Fruit fly (Drosophila melanogaster) whole organism, embryonic: ENCODE measurements around the gene Ugt37A3.
A peak's percentile ranks its signal among the peaks of the same experiment; 100 is the strongest.

Source experiments
- CG12155 ChIP-seq: fragments of 200-800 bp; sonication (Bioruptor generic); optimal IDR thresholded peaks from 3 replicates; lab custom pipeline; 2016; ENCODE audit warnings: missing biosample characterization, missing genetic modification characterization
- CG12744 ChIP-seq: fragments of 200-800 bp; sonication (Bioruptor generic); optimal IDR thresholded peaks from 2 replicates; lab custom pipeline; 2016; ENCODE audit warnings: missing biosample characterization, missing genetic modification characterization
- CG14667 ChIP-seq: fragments of 200-800 bp; sonication (Bioruptor generic); IDR thresholded peaks from 2 replicates; pipeline ENCODE4 v1.3.6; 2022; ENCODE audit warnings: missing biosample characterization, missing genetic modification characterization
- CG15011 ChIP-seq: fragments of 200-800 bp; sonication (Bioruptor generic); optimal IDR thresholded peaks from 3 replicates; lab custom pipeline; 2018; ENCODE audit warnings: missing biosample characterization, mild to moderate bottlenecking, missing genetic modification characterization
- CG16813 ChIP-seq: fragments of 200-800 bp; sonication (Bioruptor generic); IDR thresholded peaks from 3 replicates; pipeline ENCODE4 v1.3.6; 2022; ENCODE audit warnings: missing biosample characterization, missing genetic modification characterization; ENCODE audit not compliant: partially characterized antibody
- CG2678 ChIP-seq: fragments of 200-800 bp; sonication (Bioruptor generic); optimal IDR thresholded peaks from 3 replicates; lab custom pipeline; 2019; ENCODE audit warnings: missing biosample characterization, mild to moderate bottlenecking, missing genetic modification characterization, moderate library complexity
- CG30020 ChIP-seq: fragments of 200-800 bp; optimal IDR thresholded peaks from 2 replicates; lab custom pipeline; 2019; ENCODE audit warnings: missing biosample characterization, mild to moderate bottlenecking, missing genetic modification characterization, moderate library complexity
- CG3726 ChIP-seq: fragments of 200-800 bp; sonication (Bioruptor generic); IDR thresholded peaks from 3 replicates; pipeline ENCODE4, ENCODE4 v1.3.6; 2022; ENCODE audit warnings: missing biosample characterization, missing genetic modification characterization
- CG4617 ChIP-seq: fragments of 200-800 bp; sonication (Bioruptor generic); optimal IDR thresholded peaks from 3 replicates; lab custom pipeline; 2016; ENCODE audit warnings: missing biosample characterization, missing genetic modification characterization, borderline replicate concordance
- CG6654 ChIP-seq: fragments of 200-800 bp; sonication (Bioruptor generic); optimal IDR thresholded peaks from 2 replicates; lab custom pipeline; 2017; ENCODE audit warnings: missing biosample characterization, mild to moderate bottlenecking, missing genetic modification characterization
- CG6791 ChIP-seq: fragments of 200-800 bp; sonication (Bioruptor generic); IDR thresholded peaks from 3 replicates; pipeline ENCODE4 v1.3.6; 2022; ENCODE audit warnings: missing biosample characterization, missing genetic modification characterization; ENCODE audit not compliant: partially characterized antibody
- CG7372 ChIP-seq: fragments of 200-800 bp; sonication (Bioruptor generic); IDR thresholded peaks from 2 replicates; pipeline ENCODE4 v1.3.6; 2022; ENCODE audit warnings: missing biosample characterization, missing genetic modification characterization
- CG8765 ChIP-seq: fragments of 200-800 bp; sonication (Bioruptor generic); IDR thresholded peaks from 2 replicates; pipeline ENCODE4 v1.3.6; 2022; ENCODE audit warnings: missing biosample characterization, missing genetic modification characterization
- CG8924 ChIP-seq: fragments of 200-800 bp; optimal IDR thresholded peaks from 3 replicates; lab custom pipeline; 2019; ENCODE audit warnings: missing biosample characterization, mild to moderate bottlenecking, missing genetic modification characterization, moderate library complexity
- Drgx ChIP-seq: fragments of 200-800 bp; sonication (Bioruptor generic); IDR thresholded peaks from 2 replicates; pipeline ENCODE4 v1.3.6; 2022; ENCODE audit warnings: missing biosample characterization, missing genetic modification characterization
- E2f1 ChIP-seq: fragments of 200-800 bp; sonication (Bioruptor generic); IDR thresholded peaks from 2 replicates; pipeline ENCODE4 v1.3.6; 2022; ENCODE audit warnings: missing biosample characterization, missing genetic modification characterization
- Hmx ChIP-seq: fragments of 200-800 bp; sonication (Bioruptor generic); optimal IDR thresholded peaks from 2 replicates; lab custom pipeline; 2016; ENCODE audit warnings: missing biosample characterization, missing genetic modification characterization
- Kr ChIP-seq: fragments of 200-800 bp; sonication (Bioruptor generic); optimal IDR thresholded peaks from 2 replicates; lab custom pipeline; 2017; ENCODE audit warnings: missing biosample characterization, mild to moderate bottlenecking, missing genetic modification characterization
- NC2α ChIP-seq: fragments of 200-800 bp; sonication (Bioruptor generic); optimal IDR thresholded peaks from 2 replicates; lab custom pipeline; 2016; ENCODE audit warnings: missing biosample characterization, missing genetic modification characterization
- Sin3A ChIP-seq: fragments of >200 bp; optimal IDR thresholded peaks from 2 replicates; lab custom pipeline; 2018
- Sox102F ChIP-seq: fragments of 200-800 bp; sonication (Bioruptor generic); optimal IDR thresholded peaks from 2 replicates; lab custom pipeline; 2018; ENCODE audit warnings: missing biosample characterization, mild to moderate bottlenecking, missing genetic modification characterization, moderate library complexity
- Tbp ChIP-seq: fragments of >200 bp; optimal IDR thresholded peaks from 2 replicates; lab custom pipeline; 2018; ENCODE audit warnings: missing biosample characterization, missing genetic modification characterization
- Vsx1 ChIP-seq: fragments of 200-800 bp; sonication (Bioruptor generic); optimal IDR thresholded peaks from 2 replicates; lab custom pipeline; 2017; ENCODE audit warnings: missing biosample characterization, mild to moderate bottlenecking, missing genetic modification characterization, missing genetic modification reagents
- aop ChIP-seq: fragments of 200-800 bp; sonication (Bioruptor generic); IDR thresholded peaks from 2 replicates; pipeline ENCODE4 v1.3.6; 2022; ENCODE audit warnings: missing biosample characterization, missing genetic modification characterization
- ato ChIP-seq: fragments of 200-800 bp; sonication (Bioruptor generic); IDR thresholded peaks from 2 replicates; pipeline ENCODE4 v1.3.6; 2022; ENCODE audit warnings: missing biosample characterization, missing genetic modification characterization; ENCODE audit not compliant: partially characterized antibody
- bigmax ChIP-seq: fragments of 200-800 bp; sonication (Bioruptor generic); optimal IDR thresholded peaks from 2 replicates; lab custom pipeline; 2018; ENCODE audit warnings: missing biosample characterization, mild to moderate bottlenecking, missing genetic modification characterization
- cg ChIP-seq: fragments of 200-800 bp; sonication (Bioruptor generic); optimal IDR thresholded peaks from 3 replicates; lab custom pipeline; 2019; ENCODE audit warnings: missing biosample characterization, mild to moderate bottlenecking, missing genetic modification characterization, moderate library complexity
- corto ChIP-seq: fragments of 200-800 bp; sonication (Bioruptor generic); optimal IDR thresholded peaks from 2 replicates; lab custom pipeline; 2016; ENCODE audit warnings: missing biosample characterization, mild to moderate bottlenecking, missing genetic modification characterization, moderate library complexity
- crc ChIP-seq: fragments of 200-800 bp; sonication (Bioruptor generic); optimal IDR thresholded peaks from 2 replicates; lab custom pipeline; 2016; ENCODE audit warnings: missing biosample characterization, missing genetic modification characterization
- da ChIP-seq: fragments of 200-800 bp; sonication (Bioruptor generic); optimal IDR thresholded peaks from 2 replicates; lab custom pipeline; 2016; ENCODE audit warnings: missing biosample characterization, missing genetic modification characterization
- dpn ChIP-seq, 2 experiments: fragments of 200-800 bp; sonication (Bioruptor generic); optimal IDR thresholded peaks; 3 replicates each; lab custom pipeline; 2016; ENCODE audit warnings: missing biosample characterization in 2 of 2, missing genetic modification characterization in 2 of 2
- eve ChIP-seq, 2 experiments: fragments of >200 bp; optimal IDR thresholded peaks; 2 replicates each; lab custom pipeline; 2017; ENCODE audit warnings: missing biosample characterization in 2 of 2, missing genetic modification characterization in 2 of 2
- exex ChIP-seq: fragments of 200-800 bp; sonication (Bioruptor generic); optimal IDR thresholded peaks from 4 replicates; lab custom pipeline; 2018; ENCODE audit warnings: missing biosample characterization, mild to moderate bottlenecking, missing genetic modification characterization, moderate library complexity
- fd64A ChIP-seq: fragments of 200-800 bp; sonication (Bioruptor generic); optimal IDR thresholded peaks from 3 replicates; lab custom pipeline; 2018; ENCODE audit warnings: missing biosample characterization, mild to moderate bottlenecking, missing genetic modification characterization
- fu2 ChIP-seq: fragments of 200-800 bp; sonication (Bioruptor generic); optimal IDR thresholded peaks from 2 replicates; lab custom pipeline; 2016; ENCODE audit warnings: missing biosample characterization, missing genetic modification characterization
- gt ChIP-seq: fragments of 200-800 bp; sonication (Bioruptor generic); IDR thresholded peaks from 2 replicates; pipeline ENCODE4 v1.3.6; 2022; ENCODE audit warnings: missing biosample characterization, missing genetic modification characterization
- hth ChIP-seq: fragments of >200 bp; optimal IDR thresholded peaks from 2 replicates; lab custom pipeline; 2017; ENCODE audit warnings: inconsistent platforms
- jing ChIP-seq: fragments of 200-800 bp; sonication (Bioruptor generic); optimal IDR thresholded peaks from 2 replicates; lab custom pipeline; 2018; ENCODE audit warnings: missing biosample characterization, mild to moderate bottlenecking, missing genetic modification characterization
- ken ChIP-seq: fragments of 200-800 bp; sonication (Bioruptor generic); IDR thresholded peaks from 3 replicates; pipeline ENCODE4 v1.3.6; 2022; ENCODE audit warnings: missing biosample characterization, missing genetic modification characterization
- lab ChIP-seq: fragments of 200-800 bp; sonication (Bioruptor generic); optimal IDR thresholded peaks from 3 replicates; lab custom pipeline; 2017; ENCODE audit warnings: missing biosample characterization, missing genetic modification characterization, mild to moderate bottlenecking, moderate library complexity, missing genetic modification reagents
- lbe ChIP-seq: fragments of 200-800 bp; sonication (Bioruptor generic); optimal IDR thresholded peaks from 2 replicates; lab custom pipeline; 2016; ENCODE audit warnings: missing biosample characterization, mild to moderate bottlenecking, missing genetic modification characterization
- mirr ChIP-seq: fragments of 200-800 bp; sonication (Bioruptor generic); optimal IDR thresholded peaks from 3 replicates; lab custom pipeline; 2018; ENCODE audit warnings: missing biosample characterization, mild to moderate bottlenecking, missing genetic modification characterization
- nerfin-1 ChIP-seq: fragments of 200-800 bp; sonication (Bioruptor generic); optimal IDR thresholded peaks from 3 replicates; lab custom pipeline; 2019; ENCODE audit warnings: missing biosample characterization, mild to moderate bottlenecking, missing genetic modification characterization, moderate library complexity
- onecut ChIP-seq: fragments of 200-800 bp; sonication (Bioruptor generic); IDR thresholded peaks from 2 replicates; pipeline ENCODE4 v1.3.6; 2022; ENCODE audit warnings: missing biosample characterization, missing genetic modification characterization
- salm ChIP-seq: fragments of 200-800 bp; sonication (Bioruptor generic); optimal IDR thresholded peaks from 2 replicates; lab custom pipeline; 2018; ENCODE audit warnings: missing biosample characterization, mild to moderate bottlenecking, missing genetic modification characterization
- sisA ChIP-seq: fragments of 200-800 bp; sonication (Bioruptor generic); IDR thresholded peaks from 2 replicates; pipeline ENCODE4 v1.3.6; 2022; ENCODE audit warnings: missing biosample characterization, missing genetic modification characterization
- sna ChIP-seq: fragments of 200-800 bp; sonication (Bioruptor generic); IDR thresholded peaks from 2 replicates; pipeline ENCODE4 v1.3.6; 2022; ENCODE audit warnings: missing biosample characterization, missing genetic modification characterization; ENCODE audit not compliant: partially characterized antibody
- sqz ChIP-seq: fragments of 200-800 bp; sonication (Bioruptor generic); optimal IDR thresholded peaks from 3 replicates; lab custom pipeline; 2018; ENCODE audit warnings: missing biosample characterization, mild to moderate bottlenecking, missing genetic modification characterization
- sr ChIP-seq: fragments of 200-800 bp; sonication (Bioruptor generic); IDR thresholded peaks from 3 replicates; pipeline ENCODE4 v1.3.6; 2022; ENCODE audit warnings: missing biosample characterization, missing genetic modification characterization
- toy ChIP-seq: fragments of 200-800 bp; sonication (Bioruptor generic); IDR thresholded peaks from 2 replicates; pipeline ENCODE4 v1.3.6; 2022; ENCODE audit warnings: missing biosample characterization, missing genetic modification characterization
- usp ChIP-seq: fragments of >200 bp; optimal IDR thresholded peaks from 2 replicates; lab custom pipeline; 2017; ENCODE audit warnings: missing biosample characterization, missing genetic modification characterization
- vfl ChIP-seq: fragments of 200-800 bp; sonication (Bioruptor generic); optimal IDR thresholded peaks from 2 replicates; lab custom pipeline; 2016; ENCODE audit warnings: missing biosample characterization, missing genetic modification characterization
- z ChIP-seq: fragments of 200-800 bp; sonication (Bioruptor generic); IDR thresholded peaks from 3 replicates; pipeline ENCODE4 v1.3.6; 2022; ENCODE audit warnings: missing biosample characterization, missing genetic modification characterization

Gene Ugt37A3

DNA sequence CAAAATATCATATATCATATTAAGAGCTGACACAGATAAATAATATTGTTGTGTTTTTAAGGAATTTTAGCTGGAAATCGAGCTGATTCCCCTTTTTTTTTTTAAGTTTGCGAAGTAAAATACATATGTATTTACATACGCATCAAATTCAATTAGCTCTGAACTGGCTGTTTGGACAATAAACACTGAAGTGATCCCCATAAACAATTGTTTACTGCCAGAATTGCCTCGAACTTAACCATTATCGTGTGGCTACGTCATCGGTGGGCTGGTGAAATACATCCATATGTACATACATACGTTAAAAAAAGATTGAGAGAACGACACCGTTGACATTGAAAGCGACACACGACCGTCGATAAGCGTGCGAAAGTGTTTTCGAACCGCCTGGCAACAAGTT, 27.2 kb downstream of the Ugt37A3 start (continued):
- TF ChIP-seq sisA (no peak), CG4617 (GFP tag; lab: Kevin White, UChicago) (no peak), CG2678 (peak; percentile 55), ken (no peak), Kr (no peak), da (no peak), usp (GFP tag; lab: Kevin White, UChicago) (no peak), z (no peak), exex (tag; lab: Kevin White, UChicago) (peak; percentile 84), CG12744 (no peak), sqz (GFP tag; lab: Kevin White, UChicago) (no peak), NC2α (GFP tag; lab: Kevin White, UChicago) (no peak), CG30020 (tag; lab: Kevin White, UChicago) (no peak), bigmax (GFP tag; lab: Kevin White, UChicago) (no peak), jing (GFP tag; lab: Kevin White, UChicago) (no peak), crc (no peak), CG8924 (tag; lab: Kevin White, UChicago) (no peak), CG16813 (GFP tag; lab: Robert Waterston, UW) (no peak), ato (no peak), Tbp (GFP tag; lab: Kevin White, UChicago) (no peak), fd64A (no peak), gt (GFP tag; lab: Robert Waterston, UW) (no peak), mirr (GFP tag; lab: Kevin White, UChicago) (peak; percentile 84), CG6654 (GFP tag; lab: Kevin White, UChicago) (no peak), CG12155 (no peak), lab (GFP tag; lab: Kevin White, UChicago) (peak; percentile 60), CG3726 (GFP tag; lab: Robert Waterston, UW) (no peak), eve (GFP tag; optimal IDR thresholded peaks at IDR 0.05; lab: Kevin White, UChicago) (no peak), sr (no peak), lbe (GFP tag; lab: Kevin White, UChicago) (no peak), Drgx (GFP tag; lab: Robert Waterston, UW) (no peak), CG7372 (GFP tag; lab: Robert Waterston, UW) (no peak), CG8765 (GFP tag; lab: Robert Waterston, UW) (no peak), E2f1 (GFP tag; lab: Robert Waterston, UW) (no peak), toy (no peak), dpn (GFP tag; optimal IDR thresholded peaks at IDR 0.05; lab: Kevin White, UChicago) (no peak), cg (GFP tag; lab: Kevin White, UChicago) (no peak), Sin3A (lab: Kevin White, UChicago) (no peak), aop (GFP tag; lab: Robert Waterston, UW) (no peak), fu2 (GFP tag; lab: Kevin White, UChicago) (no peak), Vsx1 (GFP tag; lab: Kevin White, UChicago) (no peak), Sox102F (no peak), sna (GFP tag; lab: Robert Waterston, UW) (no peak), onecut (no peak), salm (no peak), vfl (GFP tag; lab: Kevin White, UChicago) (no peak), Hmx (no peak), corto (GFP tag; lab: Kevin White, UChicago) (no peak), CG14667 (GFP tag; lab: Robert Waterston, UW) (no peak), CG6791 (no peak), hth (lab: Kevin White, UChicago) (no peak), CG15011 (GFP tag; lab: Kevin White, UChicago) (no peak), nerfin-1 (tag; lab: Kevin White, UChicago) (no peak)
